Worm (Caenorhabditis elegans): ENCODE measurements around the gene C31G12.4.

ce11 chrV:18133177-18133576, 45.4 kb downstream of the C31G12.4 start, which contains the start of gene Y37H2A.18:
- TF ChIP-seq snpc-4 (tag; optimal IDR thresholded peaks at IDR 0.05), result no peak
- TF ChIP-seq dmd-4 (tag; optimal IDR thresholded peaks at IDR 0.05), result no peak
- no peak for TF ChIP-seq lin-39 (tag; optimal IDR thresholded peaks at IDR 0.05)
- no peak for TF ChIP-seq ztf-4 (tag; optimal IDR thresholded peaks at IDR 0.05)
- TF ChIP-seq nhr-23 (tag; optimal IDR thresholded peaks at IDR 0.05), result no peak
- TF ChIP-seq elt-1 (tag; optimal IDR thresholded peaks at IDR 0.05), result no peak
- no peak for TF ChIP-seq mdl-1 (tag; optimal IDR thresholded peaks at IDR 0.05)

Measured in whole organism, L2 larva.